Worm (Caenorhabditis elegans) whole organism, midembryonic: ENCODE results near the gene T26H5.14.

Experiments used
- T22C8.4 ChIP-seq: fragments of 200-800 bp; sonication (Bioruptor generic); IDR thresholded peaks from 2 replicates; pipeline ENCODE4 v1.3.6; 2022; ENCODE audit warnings: missing genetic modification characterization, missing compliant biosample characterization
- cog-1 ChIP-seq: sonication (generic microtip); optimal IDR thresholded peaks from 2 replicates; lab custom pipeline; 2016; ENCODE audit warnings: missing genetic modification characterization, missing compliant biosample characterization
- flt-1 ChIP-seq: fragments of 200-800 bp; sonication (Bioruptor generic); IDR thresholded peaks from 2 replicates; pipeline ENCODE4 v1.3.6; 2022; ENCODE audit warnings: missing genetic modification characterization, missing compliant biosample characterization
- klf-2 ChIP-seq: fragments of 200-800 bp; sonication (Bioruptor generic); conservative IDR thresholded peaks from 2 replicates; pipeline ENCODE4 v1.3.6; 2022; ENCODE audit warnings: missing genetic modification reagents, missing genetic modification characterization, missing compliant biosample characterization
- med-1 ChIP-seq: sonication (generic microtip); optimal IDR thresholded peaks from 2 replicates; lab custom pipeline; 2017; ENCODE audit warnings: missing genetic modification characterization, mild to moderate bottlenecking, missing compliant biosample characterization, antibody characterized with exemption, missing genetic modification reagents; ENCODE audit not compliant: insufficient read depth
- ref-1 ChIP-seq: fragments of 200-800 bp; sonication (Bioruptor generic); conservative IDR thresholded peaks from 2 replicates; pipeline ENCODE4 v1.3.6; 2022; ENCODE audit warnings: missing genetic modification reagents, missing genetic modification characterization, missing compliant biosample characterization
- tab-1 ChIP-seq: fragments of 200-800 bp; sonication (Bioruptor generic); IDR thresholded peaks from 2 replicates; pipeline ENCODE4 v1.3.6; 2022; ENCODE audit warnings: missing genetic modification characterization, missing compliant biosample characterization
- ztf-23 ChIP-seq: fragments of 200-800 bp; sonication (Bioruptor generic); IDR thresholded peaks from 2 replicates; pipeline ENCODE4 v1.3.6; 2022; ENCODE audit warnings: missing genetic modification reagents, missing genetic modification characterization, missing compliant biosample characterization
- ztf-29 ChIP-seq: fragments of 200-800 bp; sonication (Bioruptor generic); IDR thresholded peaks from 2 replicates; pipeline ENCODE4 v1.3.6; 2022; ENCODE audit warnings: missing genetic modification reagents, missing genetic modification characterization, missing compliant biosample characterization

Gene T26H5.14

ce11 chrV:15466017-15466416 is 17.1 kb downstream of the T26H5.14 start:
- TF ChIP-seq T22C8.4 (GFP tag; lab: Robert Waterston, UW) (no peak), ref-1 (GFP tag; lab: Robert Waterston, UW) (no peak), tab-1 (no peak), flt-1 (no peak)

- TF ChIP-seq tab-1 (no peak), ref-1 (GFP tag; lab: Robert Waterston, UW) (no peak), flt-1 (no peak), cog-1 (tag; lab: Kevin White, UChicago) (no peak), ztf-23 (GFP tag; lab: Robert Waterston, UW) (no peak), klf-2 (no peak), med-1 (GFP tag; lab: Kevin White, UChicago) (no peak), ztf-29 (GFP tag; lab: Robert Waterston, UW) (no peak), T22C8.4 (GFP tag; lab: Robert Waterston, UW) (no peak)
Observed at ce11 chrV:15466719-15467118, 17.8 kb downstream of the T26H5.14 start.

ce11 chrV:15471029-15471428 is 22.1 kb downstream of the T26H5.14 start, which contains the start of gene dpf-1:
Gene dpf-1, plus strand, starts transcription at chrV:15471329.
- TF ChIP-seq cog-1 (tag; lab: Kevin White, UChicago) (no peak), med-1 (GFP tag; lab: Kevin White, UChicago) (no peak), klf-2 (no peak), tab-1 (no peak), ztf-23 (GFP tag; lab: Robert Waterston, UW) (no peak), ref-1 (GFP tag; lab: Robert Waterston, UW) (no peak), T22C8.4 (GFP tag; lab: Robert Waterston, UW) (no peak), ztf-29 (GFP tag; lab: Robert Waterston, UW) (no peak), flt-1 (no peak)

ce11 chrV:15478597-15478996 is 29.6 kb downstream of the T26H5.14 start, which contains the start of gene C06B8.2:
Gene C06B8.2, minus strand, starts transcription at chrV:15478749.
- TF ChIP-seq cog-1 (tag; lab: Kevin White, UChicago) (no peak), klf-2 (no peak)

- TF ChIP-seq ztf-23 (GFP tag; lab: Robert Waterston, UW), result no peak
- TF ChIP-seq cog-1 (tag; lab: Kevin White, UChicago), result no peak
- no peak for TF ChIP-seq tab-1
- no peak for TF ChIP-seq med-1 (GFP tag; lab: Kevin White, UChicago)
- no peak for TF ChIP-seq ztf-29 (GFP tag; lab: Robert Waterston, UW)
Observed at ce11 chrV:15479107-15479506, 30.1 kb downstream of the T26H5.14 start.

- TF ChIP-seq T22C8.4 (GFP tag; lab: Robert Waterston, UW), result no peak
- 0 out of 2 replicates have a peak, but pooled peaks have one; percentile 28 for TF ChIP-seq flt-1
- TF ChIP-seq med-1 (GFP tag; lab: Kevin White, UChicago), result no peak
- TF ChIP-seq ztf-23 (GFP tag; lab: Robert Waterston, UW), result no peak
- TF ChIP-seq ztf-29 (GFP tag; lab: Robert Waterston, UW), result no peak
- TF ChIP-seq tab-1, result no peak
- TF ChIP-seq ref-1 (GFP tag; lab: Robert Waterston, UW), result no peak
Observed at ce11 chrV:15479825-15480224, 30.9 kb downstream of the T26H5.14 start.

ce11 chrV:15480505-15481075 is 31.6 kb downstream of the T26H5.14 start:
- TF ChIP-seq flt-1 (no peak), ztf-29 (GFP tag; lab: Robert Waterston, UW) (no peak), cog-1 (tag; lab: Kevin White, UChicago) (no peak), ztf-23 (GFP tag; lab: Robert Waterston, UW) (no peak), ref-1 (GFP tag; lab: Robert Waterston, UW) (no peak), tab-1 (no peak), med-1 (GFP tag; lab: Kevin White, UChicago) (no peak), klf-2 (no peak), T22C8.4 (GFP tag; lab: Robert Waterston, UW) (no peak)

ce11 chrV:15481374-15481773 is 32.4 kb downstream of the T26H5.14 start, which contains the start of gene nhr-150:
Gene nhr-150, minus strand, starts transcription at chrV:15481465.
- TF ChIP-seq klf-2 (no peak), ref-1 (GFP tag; lab: Robert Waterston, UW) (no peak), T22C8.4 (GFP tag; lab: Robert Waterston, UW) (no peak), ztf-23 (GFP tag; lab: Robert Waterston, UW) (no peak), med-1 (GFP tag; lab: Kevin White, UChicago) (no peak), ztf-29 (GFP tag; lab: Robert Waterston, UW) (no peak)

- TF ChIP-seq klf-2, result no peak
- TF ChIP-seq ztf-23 (GFP tag; lab: Robert Waterston, UW), result no peak
- no peak for TF ChIP-seq med-1 (GFP tag; lab: Kevin White, UChicago)
- TF ChIP-seq ref-1 (GFP tag; lab: Robert Waterston, UW), result no peak
- TF ChIP-seq ztf-29 (GFP tag; lab: Robert Waterston, UW), result no peak
- TF ChIP-seq T22C8.4 (GFP tag; lab: Robert Waterston, UW), result no peak
Observed at ce11 chrV:15483563-15483962, 34.6 kb downstream of the T26H5.14 start.

ce11 chrV:15484537-15484936 is 35.6 kb downstream of the T26H5.14 start, which contains the start of gene C06B8.3:
Gene C06B8.3, minus strand, starts transcription at chrV:15484637.
- TF ChIP-seq ref-1 (GFP tag; lab: Robert Waterston, UW), result no peak
- no peak for TF ChIP-seq klf-2
- no peak for TF ChIP-seq ztf-29 (GFP tag; lab: Robert Waterston, UW)
- TF ChIP-seq cog-1 (tag; lab: Kevin White, UChicago), result no peak
- no peak for TF ChIP-seq flt-1
- no peak for TF ChIP-seq med-1 (GFP tag; lab: Kevin White, UChicago)
- TF ChIP-seq tab-1, result no peak
- no peak for TF ChIP-seq ztf-23 (GFP tag; lab: Robert Waterston, UW)
- TF ChIP-seq T22C8.4 (GFP tag; lab: Robert Waterston, UW), result no peak
